Worm (Caenorhabditis elegans) whole organism, L3 larva: ENCODE results near the gene nhr-147.

ENCODE experiments used
- R02D3.7 ChIP-seq: fragments of 150-350 bp; optimal IDR thresholded peaks from 2 replicates; lab custom pipeline; 2014; ENCODE audit warnings: missing biosample characterization, missing genetic modification characterization
- aly-2 ChIP-seq: fragments of 150-350 bp; optimal IDR thresholded peaks from 2 replicates; lab custom pipeline; 2014; ENCODE audit warnings: missing biosample characterization, missing genetic modification characterization
- ama-1 ChIP-seq: fragments of 150-350 bp; optimal IDR thresholded peaks from 2 replicates; lab custom pipeline; 2018
- ceh-16 ChIP-seq: sonication (generic microtip); optimal IDR thresholded peaks from 2 replicates; lab custom pipeline; 2017; ENCODE audit warnings: missing biosample characterization, missing genetic modification characterization
- ceh-28 ChIP-seq: fragments of 150-350 bp; optimal IDR thresholded peaks from 2 replicates; lab custom pipeline; 2014; ENCODE audit warnings: missing biosample characterization, missing genetic modification reagents, missing genetic modification characterization
- ceh-82 ChIP-seq: fragments of 150-350 bp; optimal IDR thresholded peaks from 2 replicates; lab custom pipeline; 2014; ENCODE audit warnings: missing biosample characterization, missing genetic modification characterization
- ceh-9 ChIP-seq: sonication (generic microtip); optimal IDR thresholded peaks from 2 replicates; lab custom pipeline; 2018; ENCODE audit warnings: missing biosample characterization, missing genetic modification characterization
- daf-12 ChIP-seq: fragments of 150-350 bp; optimal IDR thresholded peaks from 2 replicates; lab custom pipeline; 2014; ENCODE audit warnings: missing biosample characterization, missing genetic modification reagents, missing genetic modification characterization
- egl-27 ChIP-seq: sonication (generic microtip); optimal IDR thresholded peaks from 4 replicates; lab custom pipeline; 2017; ENCODE audit warnings: missing biosample characterization, missing genetic modification reagents, missing genetic modification characterization
- egl-5 ChIP-seq: fragments of 150-350 bp; optimal IDR thresholded peaks from 2 replicates; lab custom pipeline; 2017; ENCODE audit warnings: missing biosample characterization, missing genetic modification reagents, missing genetic modification characterization, inconsistent platforms
- elt-1 ChIP-seq: fragments of 150-350 bp; optimal IDR thresholded peaks from 2 replicates; lab custom pipeline; 2014; ENCODE audit warnings: missing biosample characterization, missing genetic modification characterization
- elt-2 ChIP-seq: sonication (generic microtip); optimal IDR thresholded peaks from 2 replicates; lab custom pipeline; 2016; ENCODE audit warnings: missing genetic modification reagents, mild to moderate bottlenecking, missing genetic modification characterization, missing compliant biosample characterization
- elt-3 ChIP-seq, 3 experiments: fragments of 150-350 bp in 1 of 3; sonication (generic microtip) in 2 of 3; optimal IDR thresholded peaks; 2 replicates in 2 of 3; 4 replicates in 1 of 3; lab custom pipeline; 2014 to 2017; ENCODE audit warnings: missing biosample characterization in 3 of 3, missing genetic modification characterization in 3 of 3
- eor-1 ChIP-seq, 2 experiments: fragments of 150-350 bp; optimal IDR thresholded peaks; 2 replicates each; lab custom pipeline; 2014 to 2018; ENCODE audit warnings: missing biosample characterization in 2 of 2, missing genetic modification characterization in 2 of 2
- fkh-10 ChIP-seq: sonication (generic microtip); optimal IDR thresholded peaks from 2 replicates; lab custom pipeline; 2017; ENCODE audit warnings: missing biosample characterization, missing genetic modification reagents, missing genetic modification characterization
- fkh-2 ChIP-seq: fragments of 150-350 bp; optimal IDR thresholded peaks from 2 replicates; lab custom pipeline; 2014; ENCODE audit warnings: missing biosample characterization, missing genetic modification reagents, missing genetic modification characterization
- fos-1 ChIP-seq: fragments of 150-350 bp; optimal IDR thresholded peaks from 2 replicates; lab custom pipeline; 2014; ENCODE audit warnings: missing biosample characterization, missing genetic modification characterization
- hmg-11 ChIP-seq: sonication (generic microtip); optimal IDR thresholded peaks from 2 replicates; lab custom pipeline; 2016; ENCODE audit warnings: missing genetic modification characterization, missing compliant biosample characterization
- jun-1 ChIP-seq: fragments of 150-350 bp; optimal IDR thresholded peaks from 2 replicates; lab custom pipeline; 2014; ENCODE audit warnings: missing biosample characterization, missing genetic modification reagents, missing genetic modification characterization
- lin-39 ChIP-seq: fragments of 150-350 bp; optimal IDR thresholded peaks from 2 replicates; lab custom pipeline; 2018; ENCODE audit warnings: missing biosample characterization, missing genetic modification reagents, missing genetic modification characterization
- lsy-12 ChIP-seq: sonication (generic microtip); optimal IDR thresholded peaks from 2 replicates; lab custom pipeline; 2016; ENCODE audit warnings: mild to moderate bottlenecking, missing genetic modification characterization, missing compliant biosample characterization
- mdl-1 ChIP-seq: fragments of 150-350 bp; optimal IDR thresholded peaks from 2 replicates; lab custom pipeline; 2014; ENCODE audit warnings: missing biosample characterization, missing genetic modification characterization
- mml-1 ChIP-seq: fragments of 150-350 bp; sonication (generic microtip); optimal IDR thresholded peaks from 3 replicates; lab custom pipeline; 2014; ENCODE audit warnings: missing biosample characterization, missing genetic modification characterization
- nhr-11 ChIP-seq: fragments of 150-350 bp; optimal IDR thresholded peaks from 2 replicates; lab custom pipeline; 2014; ENCODE audit warnings: missing biosample characterization, missing genetic modification characterization
- nhr-12 ChIP-seq: fragments of 150-350 bp; optimal IDR thresholded peaks from 2 replicates; lab custom pipeline; 2014; ENCODE audit warnings: missing biosample characterization, missing genetic modification characterization
- nhr-23 ChIP-seq: fragments of 150-350 bp; optimal IDR thresholded peaks from 2 replicates; lab custom pipeline; 2014; ENCODE audit warnings: missing biosample characterization, missing genetic modification reagents, missing genetic modification characterization
- nhr-28 ChIP-seq: fragments of 150-350 bp; optimal IDR thresholded peaks from 2 replicates; lab custom pipeline; 2014; ENCODE audit warnings: missing biosample characterization, missing genetic modification characterization
- nhr-43 ChIP-seq: sonication (generic microtip); optimal IDR thresholded peaks from 2 replicates; lab custom pipeline; 2016; ENCODE audit warnings: mild to moderate bottlenecking, missing genetic modification characterization, missing compliant biosample characterization; ENCODE audit not compliant: poor library complexity, severe bottlenecking
- pha-4 ChIP-seq: fragments of 150-350 bp; optimal IDR thresholded peaks from 2 replicates; lab custom pipeline; 2014; ENCODE audit warnings: missing biosample characterization, missing genetic modification reagents, missing genetic modification characterization
- pqm-1 ChIP-seq: fragments of 150-350 bp; optimal IDR thresholded peaks from 2 replicates; lab custom pipeline; 2017; ENCODE audit warnings: missing biosample characterization, missing genetic modification characterization, inconsistent platforms
- sea-2 ChIP-seq: fragments of 150-350 bp; sonication (generic microtip); optimal IDR thresholded peaks from 4 replicates; lab custom pipeline; 2014; ENCODE audit warnings: missing biosample characterization, missing genetic modification reagents, missing genetic modification characterization
- skn-1 ChIP-seq: fragments of 150-350 bp; optimal IDR thresholded peaks from 2 replicates; lab custom pipeline; 2014; ENCODE audit warnings: missing biosample characterization, missing genetic modification characterization
- snpc-4 ChIP-seq: fragments of 150-350 bp; optimal IDR thresholded peaks from 2 replicates; lab custom pipeline; 2014; ENCODE audit warnings: missing biosample characterization, missing genetic modification characterization
- tbx-2 ChIP-seq: sonication (generic microtip); optimal IDR thresholded peaks from 2 replicates; lab custom pipeline; 2016; ENCODE audit warnings: mild to moderate bottlenecking, missing genetic modification characterization, missing compliant biosample characterization
- zag-1 ChIP-seq: fragments of 150-350 bp; optimal IDR thresholded peaks from 2 replicates; lab custom pipeline; 2014; ENCODE audit warnings: missing biosample characterization, missing genetic modification characterization
- ztf-4 ChIP-seq: fragments of 150-350 bp; optimal IDR thresholded peaks from 2 replicates; lab custom pipeline; 2014; ENCODE audit warnings: missing biosample characterization, missing genetic modification characterization

The nhr-147 gene

ce11 chrV:7381008-7381407 is 35.4 kb downstream of the nhr-147 start, which contains the start of gene C03G6.17:
TSS of gene C03G6.17 (minus strand) at chrV:7381108.
- no peak for TF ChIP-seq egl-5 (tag; lab: Kevin White, UChicago)
- no peak for TF ChIP-seq ceh-9 (tag; lab: Kevin White, UChicago)
- no peak for TF ChIP-seq R02D3.7 (tag; lab: Kevin White, UChicago)
- no peak for TF ChIP-seq ceh-28 (tag; lab: Kevin White, UChicago)
- TF ChIP-seq eor-1 (tag; optimal IDR thresholded peaks at IDR 0.05; lab: Kevin White, UChicago): no peak
- TF ChIP-seq fkh-2 (tag; lab: Kevin White, UChicago): no peak
- no peak for TF ChIP-seq egl-27 (tag; lab: Kevin White, UChicago)
- no peak for TF ChIP-seq jun-1 (tag; lab: Kevin White, UChicago)
- no peak for TF ChIP-seq fkh-10

ce11 chrV:7386052-7386573 is 40.5 kb downstream of the nhr-147 start, which contains the start of gene srp-6:
TSS of gene srp-6 (minus strand) at chrV:7386102.
- peak; percentile 1 for TF ChIP-seq pha-4 (tag; lab: Kevin White, UChicago)
- TF ChIP-seq pqm-1 (tag; lab: Kevin White, UChicago): no peak

DNA sequence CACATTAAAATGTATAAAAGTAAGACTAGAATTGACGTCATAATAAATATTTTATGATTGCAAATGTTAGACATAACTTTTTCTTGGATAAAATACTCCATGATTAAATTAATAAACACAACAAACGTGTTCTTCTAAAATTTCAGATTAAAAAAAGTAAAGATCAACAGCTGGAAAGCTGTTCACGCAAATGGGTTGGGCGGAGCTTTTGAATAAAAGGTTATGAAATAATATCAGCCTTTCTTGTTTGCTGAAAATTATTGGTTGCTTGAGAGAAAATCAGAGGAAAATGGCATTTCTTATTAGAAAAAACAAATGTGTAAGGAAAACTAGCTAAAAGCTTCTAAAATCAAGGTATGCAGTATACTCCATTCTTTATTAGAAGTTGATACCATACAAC is 42.2 kb downstream of the nhr-147 start, which contains the start of gene C02H6.3:
TSS of gene C02H6.3 (minus strand) at position 101 of the 400 bp plus-strand sequence.
- TF ChIP-seq nhr-23 (tag; lab: Kevin White, UChicago): no peak
- TF ChIP-seq skn-1 (tag; lab: Kevin White, UChicago): no peak
- TF ChIP-seq, all 47 proteins: peak for 0

DNA sequence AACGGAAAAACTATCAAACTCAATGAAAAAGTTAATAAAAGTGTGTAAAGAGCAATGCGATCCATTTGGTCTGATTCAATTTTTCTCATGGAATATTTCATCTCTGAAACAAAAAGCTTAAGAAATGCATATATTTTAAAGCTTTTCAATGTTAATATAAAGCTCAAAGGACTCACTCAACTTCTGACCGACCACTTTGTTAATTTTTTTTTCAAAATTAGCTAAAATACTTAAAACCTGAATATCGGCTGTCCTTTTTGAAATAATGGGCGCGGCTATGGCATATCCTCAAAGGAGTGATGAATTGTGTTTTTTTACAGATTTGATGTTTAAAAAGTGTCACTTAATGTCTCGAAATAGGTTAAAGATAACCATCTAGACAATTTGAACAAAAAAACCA is 44.2 kb downstream of the nhr-147 start, which contains the start of gene C02H6.1:
TSS of gene C02H6.1 (minus strand) at position 101 of the 400 bp plus-strand sequence.
- TF ChIP-seq pqm-1 (tag; lab: Kevin White, UChicago): no peak
- TF ChIP-seq skn-1 (tag; lab: Kevin White, UChicago): no peak
- no peak for TF ChIP-seq mdl-1 (tag; lab: Kevin White, UChicago)
- no peak for TF ChIP-seq hmg-11 (tag; lab: Kevin White, UChicago)
- TF ChIP-seq eor-1 (tag; optimal IDR thresholded peaks at IDR 0.05; lab: Kevin White, UChicago): no peak
- TF ChIP-seq ztf-4 (tag; lab: Kevin White, UChicago): no peak
- no peak for TF ChIP-seq fkh-10
- no peak for TF ChIP-seq nhr-23 (tag; lab: Kevin White, UChicago)
- TF ChIP-seq nhr-12: no peak
- TF ChIP-seq daf-12 (tag; lab: Kevin White, UChicago): no peak
- no peak for TF ChIP-seq lin-39
- TF ChIP-seq elt-3 (tag; optimal IDR thresholded peaks at IDR 0.05; lab: Kevin White, UChicago): no peak
- no peak for TF ChIP-seq zag-1
- TF ChIP-seq aly-2 (tag; lab: Kevin White, UChicago): no peak
- TF ChIP-seq ceh-16: no peak
- TF ChIP-seq fos-1: no peak
- TF ChIP-seq R02D3.7 (tag; lab: Kevin White, UChicago): no peak
- TF ChIP-seq sea-2: no peak
- TF ChIP-seq egl-5 (tag; lab: Kevin White, UChicago): no peak
- no peak for TF ChIP-seq tbx-2 (tag; lab: Kevin White, UChicago)
- TF ChIP-seq, all 47 proteins: peak for 0

- TF ChIP-seq egl-5 (tag; lab: Kevin White, UChicago) (no peak), lsy-12 (tag; lab: Kevin White, UChicago) (no peak), elt-2 (peak; percentile 60), fkh-2 (tag; lab: Kevin White, UChicago) (no peak), mml-1 (tag; lab: Kevin White, UChicago) (no peak), lin-39 (no peak), fkh-10 (no peak), ama-1 (lab: Kevin White, UChicago) (no peak), nhr-28 (no peak), elt-1 (tag; lab: Kevin White, UChicago) (no peak), snpc-4 (tag; lab: Kevin White, UChicago) (no peak), pqm-1 (tag; lab: Kevin White, UChicago) (peak; percentile 9), eor-1 (tag; optimal IDR thresholded peaks at IDR 0.05; lab: Kevin White, UChicago) (no peak), nhr-12 (no peak), aly-2 (tag; lab: Kevin White, UChicago) (no peak), R02D3.7 (tag; lab: Kevin White, UChicago) (no peak), ceh-82 (no peak), nhr-43 (tag; lab: Kevin White, UChicago) (no peak), skn-1 (tag; lab: Kevin White, UChicago) (no peak), tbx-2 (tag; lab: Kevin White, UChicago) (no peak), nhr-11 (tag; lab: Kevin White, UChicago) (no peak), egl-27 (tag; lab: Kevin White, UChicago) (no peak), pha-4 (tag; lab: Kevin White, UChicago) (peak; percentile 48)
These were observed 46.3 kb downstream of the nhr-147 start, which contains the start of gene fbxa-105 for ce11 chrV:7391933-7392332. TSS of gene fbxa-105 (minus strand) at chrV:7392029.
